Fruit fly (Drosophila melanogaster) whole organism, embryonic: ENCODE data around the gene CG13250.

Source experiments
- Blimp-1 ChIP-seq: fragments of 200-800 bp; sonication (Bioruptor generic); optimal IDR thresholded peaks from 3 replicates; lab custom pipeline; 2018; ENCODE audit warnings: missing biosample characterization, missing genetic modification characterization, mild to moderate bottlenecking, moderate library complexity, missing genetic modification reagents
- CG11398 ChIP-seq: fragments of 200-800 bp; sonication (Bioruptor generic); optimal IDR thresholded peaks from 2 replicates; lab custom pipeline; 2016; ENCODE audit warnings: missing biosample characterization, missing genetic modification characterization
- CG11696 ChIP-seq: fragments of 200-800 bp; sonication (Bioruptor generic); IDR thresholded peaks from 2 replicates; pipeline ENCODE4 v1.3.6; 2022; ENCODE audit warnings: missing biosample characterization, missing genetic modification characterization
- CG11723 ChIP-seq: fragments of 200-800 bp; sonication (Bioruptor generic); optimal IDR thresholded peaks from 2 replicates; lab custom pipeline; 2017; ENCODE audit warnings: missing biosample characterization, mild to moderate bottlenecking, missing genetic modification characterization
- CG12659 ChIP-seq: fragments of 200-800 bp; sonication (Bioruptor generic); optimal IDR thresholded peaks from 3 replicates; lab custom pipeline; 2017; ENCODE audit warnings: mild to moderate bottlenecking, missing biosample characterization, missing genetic modification reagents, missing genetic modification characterization
- CG15601 ChIP-seq: fragments of 200-800 bp; sonication (Bioruptor generic); optimal IDR thresholded peaks from 3 replicates; lab custom pipeline; 2019; ENCODE audit warnings: missing biosample characterization, mild to moderate bottlenecking, missing genetic modification characterization, moderate library complexity
- CG17186 ChIP-seq: fragments of 200-800 bp; sonication (Bioruptor generic); optimal IDR thresholded peaks from 3 replicates; lab custom pipeline; 2017; ENCODE audit warnings: missing biosample characterization, missing genetic modification reagents, missing genetic modification characterization
- CG17612 ChIP-seq: fragments of 200-800 bp; sonication (Bioruptor generic); IDR thresholded peaks from 2 replicates; pipeline ENCODE4 v1.3.6; 2022; ENCODE audit warnings: missing biosample characterization, missing genetic modification characterization
- CG18764 ChIP-seq: fragments of 200-800 bp; sonication (Bioruptor generic); optimal IDR thresholded peaks from 3 replicates; lab custom pipeline; 2016; ENCODE audit warnings: missing biosample characterization, missing genetic modification characterization
- CG2116 ChIP-seq: fragments of 200-800 bp; sonication (Bioruptor generic); optimal IDR thresholded peaks from 3 replicates; lab custom pipeline; 2018; ENCODE audit warnings: missing biosample characterization, mild to moderate bottlenecking, missing genetic modification characterization
- CG2199 ChIP-seq: fragments of 200-800 bp; sonication (Bioruptor generic); IDR thresholded peaks from 3 replicates; pipeline ENCODE4 v1.3.6; 2022; ENCODE audit warnings: missing biosample characterization, missing genetic modification characterization
- CG32532 ChIP-seq: fragments of 200-800 bp; sonication (Bioruptor generic); IDR thresholded peaks from 2 replicates; pipeline ENCODE4 v1.3.6; 2022; ENCODE audit warnings: missing biosample characterization, missing genetic modification characterization
- CG3281 ChIP-seq: fragments of 200-800 bp; sonication (Bioruptor generic); optimal IDR thresholded peaks from 3 replicates; lab custom pipeline; 2017; ENCODE audit warnings: missing biosample characterization, mild to moderate bottlenecking, missing genetic modification characterization
- CG4282 ChIP-seq: fragments of 200-800 bp; sonication (Bioruptor generic); optimal IDR thresholded peaks from 2 replicates; lab custom pipeline; 2016; ENCODE audit warnings: missing biosample characterization, missing genetic modification characterization
- CG43689 ChIP-seq: fragments of 200-800 bp; sonication (Bioruptor generic); IDR thresholded peaks from 2 replicates; pipeline ENCODE4 v1.3.6; 2022; ENCODE audit warnings: missing biosample characterization, missing genetic modification characterization
- CG4404 ChIP-seq: fragments of 200-800 bp; sonication (Bioruptor generic); IDR thresholded peaks from 2 replicates; pipeline ENCODE4 v1.3.6; 2022; ENCODE audit warnings: missing biosample characterization, missing genetic modification characterization
- CG5245 ChIP-seq: fragments of 200-800 bp; sonication (Bioruptor generic); optimal IDR thresholded peaks from 3 replicates; lab custom pipeline; 2016; ENCODE audit warnings: missing biosample characterization, missing genetic modification characterization
- CG8290 ChIP-seq, 3 experiments: fragments of 200-800 bp; sonication (Bioruptor generic); optimal IDR thresholded peaks; 2 replicates each; lab custom pipeline; 2016 to 2019; ENCODE audit warnings: missing biosample characterization in 3 of 3, missing genetic modification characterization in 3 of 3, mild to moderate bottlenecking in 2 of 3, moderate library complexity in 1 of 3
- CG8388 ChIP-seq: fragments of 200-800 bp; sonication (Bioruptor generic); optimal IDR thresholded peaks from 2 replicates; lab custom pipeline; 2019; ENCODE audit warnings: missing biosample characterization, mild to moderate bottlenecking, missing genetic modification characterization, moderate library complexity
- CG9817 ChIP-seq: fragments of 200-800 bp; sonication (Bioruptor generic); optimal IDR thresholded peaks from 2 replicates; lab custom pipeline; 2018; ENCODE audit warnings: missing biosample characterization, mild to moderate bottlenecking, missing genetic modification characterization, moderate library complexity
- Dip2 ChIP-seq: fragments of 200-800 bp; sonication (Bioruptor generic); IDR thresholded peaks from 2 replicates; pipeline ENCODE4 v1.3.6; 2022; ENCODE audit warnings: missing biosample characterization, missing genetic modification characterization
- Dref ChIP-seq: fragments of 200-800 bp; sonication (Bioruptor generic); IDR thresholded peaks from 2 replicates; pipeline ENCODE4 v1.3.6; 2022; ENCODE audit warnings: missing biosample characterization, missing genetic modification characterization
- Hmx ChIP-seq: fragments of 200-800 bp; sonication (Bioruptor generic); optimal IDR thresholded peaks from 2 replicates; lab custom pipeline; 2016; ENCODE audit warnings: missing biosample characterization, missing genetic modification characterization
- Hr39 ChIP-seq: fragments of >200 bp; optimal IDR thresholded peaks from 2 replicates; lab custom pipeline; 2017
- Hr51 ChIP-seq, 2 experiments: fragments of 200-800 bp; sonication (Bioruptor generic); optimal IDR thresholded peaks; 2 replicates in 1 of 2; 3 replicates in 1 of 2; lab custom pipeline; 2016 to 2018; ENCODE audit warnings: missing biosample characterization in 2 of 2, missing genetic modification characterization in 2 of 2, mild to moderate bottlenecking in 1 of 2, moderate library complexity in 1 of 2
- Meics ChIP-seq: fragments of 200-800 bp; sonication (Bioruptor generic); optimal IDR thresholded peaks from 2 replicates; lab custom pipeline; 2017; ENCODE audit warnings: missing biosample characterization, mild to moderate bottlenecking, missing genetic modification characterization
- NC2α ChIP-seq: fragments of 200-800 bp; sonication (Bioruptor generic); optimal IDR thresholded peaks from 2 replicates; lab custom pipeline; 2016; ENCODE audit warnings: missing biosample characterization, missing genetic modification characterization
- Oli ChIP-seq: fragments of 200-800 bp; sonication (Bioruptor generic); optimal IDR thresholded peaks from 2 replicates; lab custom pipeline; 2018; ENCODE audit warnings: missing biosample characterization, mild to moderate bottlenecking, missing genetic modification characterization, moderate library complexity
- Opbp ChIP-seq: fragments of 200-800 bp; sonication (Bioruptor generic); IDR thresholded peaks from 3 replicates; pipeline ENCODE4 v1.3.6; 2022; ENCODE audit warnings: missing biosample characterization, missing genetic modification characterization; ENCODE audit not compliant: partially characterized antibody
- Ptx1 ChIP-seq: fragments of 200-800 bp; sonication (Bioruptor generic); IDR thresholded peaks from 2 replicates; pipeline ENCODE4 v1.3.6; 2022; ENCODE audit warnings: missing biosample characterization, missing genetic modification characterization
- Xbp1 ChIP-seq: fragments of 200-800 bp; sonication (Bioruptor generic); optimal IDR thresholded peaks from 3 replicates; lab custom pipeline; 2016; ENCODE audit warnings: missing biosample characterization, mild to moderate bottlenecking, missing genetic modification characterization
- ab ChIP-seq: fragments of 200-800 bp; sonication (Bioruptor generic); optimal IDR thresholded peaks from 2 replicates; lab custom pipeline; 2016; ENCODE audit warnings: missing biosample characterization, missing genetic modification characterization
- ara ChIP-seq: fragments of 200-800 bp; sonication (Bioruptor generic); IDR thresholded peaks from 2 replicates; pipeline ENCODE4 v1.3.6; 2022; ENCODE audit warnings: missing biosample characterization, missing genetic modification characterization
- ato ChIP-seq: fragments of 200-800 bp; sonication (Bioruptor generic); IDR thresholded peaks from 2 replicates; pipeline ENCODE4 v1.3.6; 2022; ENCODE audit warnings: missing biosample characterization, missing genetic modification characterization; ENCODE audit not compliant: partially characterized antibody
- dmrt11E ChIP-seq: fragments of 200-800 bp; sonication (Bioruptor generic); optimal IDR thresholded peaks from 3 replicates; lab custom pipeline; 2018; ENCODE audit warnings: missing biosample characterization, mild to moderate bottlenecking, missing genetic modification characterization, moderate library complexity
- esg ChIP-seq: fragments of 200-800 bp; sonication (Bioruptor generic); conservative IDR thresholded peaks from 2 replicates; pipeline ENCODE4 v1.3.6; 2022; ENCODE audit warnings: missing biosample characterization, missing genetic modification characterization
- eve ChIP-seq, 2 experiments: fragments of >200 bp; optimal IDR thresholded peaks; 2 replicates each; lab custom pipeline; 2017; ENCODE audit warnings: missing biosample characterization in 2 of 2, missing genetic modification characterization in 2 of 2
- fd96Cb ChIP-seq: fragments of 200-800 bp; sonication (Bioruptor generic); optimal IDR thresholded peaks from 2 replicates; lab custom pipeline; 2018; ENCODE audit warnings: missing biosample characterization, mild to moderate bottlenecking, missing genetic modification characterization, moderate library complexity
- gt ChIP-seq: fragments of 200-800 bp; sonication (Bioruptor generic); IDR thresholded peaks from 2 replicates; pipeline ENCODE4 v1.3.6; 2022; ENCODE audit warnings: missing biosample characterization, missing genetic modification characterization
- jumu ChIP-seq: fragments of 200-800 bp; sonication (Bioruptor generic); optimal IDR thresholded peaks from 3 replicates; lab custom pipeline; 2016; ENCODE audit warnings: missing biosample characterization, missing genetic modification characterization
- ken ChIP-seq: fragments of 200-800 bp; sonication (Bioruptor generic); IDR thresholded peaks from 3 replicates; pipeline ENCODE4 v1.3.6; 2022; ENCODE audit warnings: missing biosample characterization, missing genetic modification characterization
- pita ChIP-seq: fragments of 200-800 bp; sonication (Bioruptor generic); optimal IDR thresholded peaks from 2 replicates; lab custom pipeline; 2017; ENCODE audit warnings: missing biosample characterization, mild to moderate bottlenecking, missing genetic modification characterization
- rib ChIP-seq: fragments of 200-800 bp; sonication (Bioruptor generic); IDR thresholded peaks from 2 replicates; pipeline ENCODE4 v1.3.6; 2022; ENCODE audit warnings: missing biosample characterization, missing genetic modification characterization
- ro ChIP-seq: fragments of 200-800 bp; sonication (Bioruptor generic); IDR thresholded peaks from 2 replicates; pipeline ENCODE4 v1.3.6; 2022; ENCODE audit warnings: missing biosample characterization, missing genetic modification characterization
- sd ChIP-seq: fragments of 200-800 bp; sonication (Bioruptor generic); optimal IDR thresholded peaks from 3 replicates; lab custom pipeline; 2018; ENCODE audit warnings: missing biosample characterization, mild to moderate bottlenecking, missing genetic modification characterization, moderate library complexity
- sens ChIP-seq: fragments of 200-800 bp; sonication (Bioruptor generic); peaks from one replicate; lab custom pipeline; 2016; ENCODE audit warnings: missing biosample characterization, missing genetic modification characterization
- stc ChIP-seq: fragments of 200-800 bp; sonication (Bioruptor generic); IDR thresholded peaks from 2 replicates; pipeline ENCODE4 v1.3.6; 2022; ENCODE audit warnings: missing biosample characterization, missing genetic modification characterization
- stwl ChIP-seq: fragments of 200-800 bp; sonication (Bioruptor generic); optimal IDR thresholded peaks from 3 replicates; lab custom pipeline; 2018; ENCODE audit warnings: missing biosample characterization, mild to moderate bottlenecking, missing genetic modification characterization, moderate library complexity
- sug ChIP-seq: fragments of 200-800 bp; optimal IDR thresholded peaks from 2 replicates; lab custom pipeline; 2019; ENCODE audit warnings: missing biosample characterization, mild to moderate bottlenecking, missing genetic modification characterization, moderate library complexity
- ttk ChIP-seq: fragments of 200-800 bp; sonication (Bioruptor generic); IDR thresholded peaks from 2 replicates; pipeline ENCODE4 v2.1.2; 2022; ENCODE audit warnings: missing biosample characterization, missing genetic modification characterization

The CG13250 gene

DNA sequence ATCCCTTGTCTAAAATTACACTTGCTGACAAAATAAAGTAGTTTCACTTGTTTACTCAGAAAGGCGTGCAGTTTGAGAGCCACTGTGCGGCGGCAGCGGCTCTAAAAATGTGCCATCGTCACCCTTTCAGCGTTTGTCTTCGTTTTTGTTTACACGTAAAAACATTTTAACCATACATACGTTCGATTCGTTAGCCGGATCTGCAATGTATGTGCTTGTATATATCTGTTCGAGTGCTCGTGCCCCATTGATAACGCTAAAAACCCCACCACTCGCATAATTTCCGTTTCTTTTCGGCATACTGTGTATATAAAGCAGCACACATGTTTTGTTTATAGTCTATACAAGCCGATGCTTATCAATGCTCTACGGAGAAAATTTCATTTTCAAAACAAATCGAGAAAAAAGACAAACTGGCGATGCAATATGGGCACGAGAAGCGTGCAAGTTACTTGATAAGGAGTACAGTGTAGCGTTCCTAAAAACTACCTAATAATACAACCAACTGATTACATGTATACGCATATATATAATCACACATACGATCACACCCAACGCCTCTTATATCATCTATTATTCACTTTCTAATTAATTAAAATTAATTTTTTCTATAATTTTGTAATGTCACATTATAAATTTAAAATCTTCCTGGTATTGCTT is 16.9 kb upstream of the CG13250 start (continued):
- TF ChIP-seq NC2α (GFP tag; lab: Kevin White, UChicago) (no peak), Opbp (0 out of 3 replicates have a peak, but pooled peaks have one; percentile 42), CG18764 (peak; percentile 9), CG11398 (no peak), CG4404 (GFP tag; lab: Robert Waterston, UW) (0 out of 2 replicates have a peak, but pooled peaks have one; percentile 34), Xbp1 (GFP tag; lab: Kevin White, UChicago) (peak; percentile 38), CG4282 (GFP tag; lab: Kevin White, UChicago) (no peak), ato (GFP tag; lab: Robert Waterston, UW) (0 out of 2 replicates have a peak, but pooled peaks have one; percentile 37), Ptx1 (GFP tag; lab: Robert Waterston, UW) (peak; percentile 45), Blimp-1 (peak; percentile 52), pita (no peak), ken (GFP tag; lab: Robert Waterston, UW) (0 out of 3 replicates have a peak, but pooled peaks have one; percentile 12), sd (peak; percentile 31), CG12659 (GFP tag; lab: Kevin White, UChicago) (peak; percentile 37), CG8290 (GFP tag; optimal IDR thresholded peaks at IDR 0.05; lab: Kevin White, UChicago) (no peak), CG8290 (tag; optimal IDR thresholded peaks at IDR 0.05; lab: Kevin White, UChicago) (peak in 1 of 2 experiments; percentile 29), CG43689 (no peak), CG2199 (GFP tag; lab: Robert Waterston, UW) (peak; percentile 97), Dip2 (GFP tag; lab: Robert Waterston, UW) (no peak), rib (GFP tag; lab: Robert Waterston, UW) (no peak), CG2116 (GFP tag; lab: Kevin White, UChicago) (peak; percentile 7), ara (GFP tag; lab: Robert Waterston, UW) (no peak), Meics (GFP tag; lab: Kevin White, UChicago) (peak; percentile 37), CG11696 (GFP tag; lab: Robert Waterston, UW) (no peak), CG11723 (GFP tag; lab: Kevin White, UChicago) (no peak), jumu (GFP tag; lab: Kevin White, UChicago) (no peak), dmrt11E (peak; percentile 51), gt (GFP tag; lab: Robert Waterston, UW) (no peak), ab (GFP tag; lab: Kevin White, UChicago) (no peak), stc (peak; percentile 13; the same call in 1 of the 2 replicates), Hmx (GFP tag; lab: Kevin White, UChicago) (no peak), CG5245 (GFP tag; lab: Kevin White, UChicago) (no peak), Hr51 (GFP tag; optimal IDR thresholded peaks at IDR 0.05; lab: Kevin White, UChicago) (peak in 1 of 2 experiments; percentile 71), stwl (tag; lab: Kevin White, UChicago) (no peak), ttk (GFP tag; lab: Robert Waterston, UW) (peak; percentile 45; the same call in 1 of the 2 replicates), CG3281 (no peak), sens (peak; percentile 81), CG8388 (GFP tag; lab: Kevin White, UChicago) (peak; percentile 66), CG17612 (no peak), Hr39 (lab: Kevin White, UChicago) (no peak), esg (peak; percentile 36; the same call in 1 of the 2 replicates), CG9817 (tag; lab: Kevin White, UChicago) (peak; percentile 12), sug (tag; lab: Kevin White, UChicago) (peak; percentile 47), eve (GFP tag; optimal IDR thresholded peaks at IDR 0.05; lab: Kevin White, UChicago) (peak in 1 of 2 experiments; percentile 72), CG32532 (no peak; the same call in 1 of the 2 replicates), CG17186 (no peak), ro (GFP tag; lab: Robert Waterston, UW) (no peak), CG15601 (tag; lab: Kevin White, UChicago) (peak; percentile 22), fd96Cb (tag; lab: Kevin White, UChicago) (peak; percentile 59), Oli (peak; percentile 62), Dref (no peak)
